Fruit fly (Drosophila melanogaster) whole organism, embryonic: ENCODE data around the gene CG5500.

Experiments used
- ATbp ChIP-seq: fragments of 200-800 bp; sonication (Bioruptor generic); optimal IDR thresholded peaks from 2 replicates; lab custom pipeline; 2017; ENCODE audit warnings: missing biosample characterization, mild to moderate bottlenecking, missing genetic modification characterization, missing genetic modification reagents
- Antp ChIP-seq: fragments of 200-800 bp; sonication (Bioruptor generic); optimal IDR thresholded peaks from 3 replicates; lab custom pipeline; 2016; ENCODE audit warnings: missing biosample characterization, missing genetic modification characterization
- Atf-2 ChIP-seq: fragments of 200-800 bp; sonication (Bioruptor generic); optimal IDR thresholded peaks from 2 replicates; lab custom pipeline; 2016; ENCODE audit warnings: missing biosample characterization, missing genetic modification characterization
- Atf3 ChIP-seq: fragments of 200-800 bp; sonication (Bioruptor generic); optimal IDR thresholded peaks from 3 replicates; lab custom pipeline; 2016; ENCODE audit warnings: missing biosample characterization, missing genetic modification characterization
- Atf6 ChIP-seq: fragments of 200-800 bp; sonication (Bioruptor generic); IDR thresholded peaks from 2 replicates; pipeline ENCODE4 v1.3.6; 2022; ENCODE audit warnings: missing biosample characterization, missing genetic modification characterization
- CG10321 ChIP-seq: fragments of 200-800 bp; sonication (Bioruptor generic); IDR thresholded peaks from 2 replicates; pipeline ENCODE4 v1.3.6; 2022; ENCODE audit warnings: missing biosample characterization, missing genetic modification characterization
- CG11247 ChIP-seq: fragments of 200-800 bp; sonication (Bioruptor generic); IDR thresholded peaks from 2 replicates; pipeline ENCODE4 v1.3.6; 2022; ENCODE audit warnings: missing biosample characterization, missing genetic modification characterization
- CG11723 ChIP-seq: fragments of 200-800 bp; sonication (Bioruptor generic); optimal IDR thresholded peaks from 2 replicates; lab custom pipeline; 2017; ENCODE audit warnings: missing biosample characterization, mild to moderate bottlenecking, missing genetic modification characterization
- CG12071 ChIP-seq: fragments of 200-800 bp; sonication (Bioruptor generic); optimal IDR thresholded peaks from 3 replicates; lab custom pipeline; 2018; ENCODE audit warnings: missing biosample characterization, mild to moderate bottlenecking, missing genetic modification characterization
- CG12942 ChIP-seq: fragments of 200-800 bp; sonication (Bioruptor generic); optimal IDR thresholded peaks from 3 replicates; lab custom pipeline; 2016; ENCODE audit warnings: missing biosample characterization, missing genetic modification characterization
- CG16863 ChIP-seq: fragments of 200-800 bp; sonication (Bioruptor generic); optimal IDR thresholded peaks from 3 replicates; lab custom pipeline; 2016; ENCODE audit warnings: missing biosample characterization, missing genetic modification characterization
- CG17612 ChIP-seq: fragments of 200-800 bp; sonication (Bioruptor generic); IDR thresholded peaks from 2 replicates; pipeline ENCODE4 v1.3.6; 2022; ENCODE audit warnings: missing biosample characterization, missing genetic modification characterization
- CG18599 ChIP-seq: fragments of 200-800 bp; sonication (Bioruptor generic); optimal IDR thresholded peaks from 3 replicates; lab custom pipeline; 2017; ENCODE audit warnings: missing biosample characterization, missing genetic modification characterization, mild to moderate bottlenecking, moderate library complexity, missing genetic modification reagents
- CG33213 ChIP-seq: fragments of 200-800 bp; sonication (Bioruptor generic); optimal IDR thresholded peaks from 3 replicates; lab custom pipeline; 2016; ENCODE audit warnings: missing biosample characterization, missing genetic modification characterization
- CG3407 ChIP-seq: fragments of 200-800 bp; sonication (Bioruptor generic); optimal IDR thresholded peaks from 2 replicates; lab custom pipeline; 2018; ENCODE audit warnings: missing biosample characterization, mild to moderate bottlenecking, missing genetic modification characterization
- CG4820 ChIP-seq: fragments of 200-800 bp; sonication (Bioruptor generic); optimal IDR thresholded peaks from 3 replicates; lab custom pipeline; 2016; ENCODE audit warnings: missing biosample characterization, missing genetic modification characterization
- CG4854 ChIP-seq: fragments of 200-800 bp; sonication (Bioruptor generic); optimal IDR thresholded peaks from 2 replicates; lab custom pipeline; 2016; ENCODE audit warnings: missing biosample characterization, missing genetic modification characterization, inconsistent platforms
- CG5180 ChIP-seq: fragments of 200-800 bp; sonication (Bioruptor generic); optimal IDR thresholded peaks from 3 replicates; lab custom pipeline; 2017; ENCODE audit warnings: missing biosample characterization, missing genetic modification characterization, mild to moderate bottlenecking, moderate library complexity, missing genetic modification reagents
- CG5953 ChIP-seq: fragments of 200-800 bp; sonication (Bioruptor generic); IDR thresholded peaks from 2 replicates; pipeline ENCODE4 v1.3.6; 2022; ENCODE audit warnings: missing biosample characterization, missing genetic modification characterization
- CG6791 ChIP-seq: fragments of 200-800 bp; sonication (Bioruptor generic); IDR thresholded peaks from 3 replicates; pipeline ENCODE4 v1.3.6; 2022; ENCODE audit warnings: missing biosample characterization, missing genetic modification characterization; ENCODE audit not compliant: partially characterized antibody
- CG6813 ChIP-seq: fragments of 200-800 bp; sonication (Bioruptor generic); optimal IDR thresholded peaks from 2 replicates; lab custom pipeline; 2017; ENCODE audit warnings: missing biosample characterization, missing genetic modification characterization, mild to moderate bottlenecking, moderate library complexity, missing genetic modification reagents
- CG8089 ChIP-seq: fragments of 200-800 bp; sonication (Bioruptor generic); optimal IDR thresholded peaks from 3 replicates; lab custom pipeline; 2016; ENCODE audit warnings: missing biosample characterization, missing genetic modification characterization
- CG9437 ChIP-seq: fragments of 200-800 bp; sonication (Bioruptor generic); optimal IDR thresholded peaks from 2 replicates; lab custom pipeline; 2018; ENCODE audit warnings: missing biosample characterization, mild to moderate bottlenecking, missing genetic modification characterization
- Doc2 ChIP-seq: fragments of 200-800 bp; sonication (Bioruptor generic); IDR thresholded peaks from 2 replicates; pipeline ENCODE4 v1.3.6; 2022; ENCODE audit warnings: missing biosample characterization, missing genetic modification characterization
- Doc3 ChIP-seq: fragments of 200-800 bp; sonication (Bioruptor generic); IDR thresholded peaks from 3 replicates; pipeline ENCODE4 v1.3.6; 2022; ENCODE audit warnings: missing biosample characterization, missing genetic modification characterization; ENCODE audit not compliant: partially characterized antibody
- HLH3B ChIP-seq: fragments of 200-800 bp; sonication (Bioruptor generic); IDR thresholded peaks from 2 replicates; pipeline ENCODE4 v1.3.6; 2022; ENCODE audit warnings: missing biosample characterization, missing genetic modification characterization
- Hmr ChIP-seq: fragments of 200-800 bp; sonication (Bioruptor generic); optimal IDR thresholded peaks from 3 replicates; lab custom pipeline; 2017; ENCODE audit warnings: mild to moderate bottlenecking, missing biosample characterization, missing genetic modification reagents, missing genetic modification characterization
- Hr39 ChIP-seq: fragments of >200 bp; optimal IDR thresholded peaks from 2 replicates; lab custom pipeline; 2017
- Lhr ChIP-seq: fragments of 200-800 bp; sonication (Bioruptor generic); optimal IDR thresholded peaks from 3 replicates; lab custom pipeline; 2017; ENCODE audit warnings: mild to moderate bottlenecking, missing biosample characterization, missing genetic modification reagents, missing genetic modification characterization
- Oaz ChIP-seq: fragments of 200-800 bp; sonication (Bioruptor generic); IDR thresholded peaks from 2 replicates; pipeline ENCODE4 v1.3.6; 2022; ENCODE audit warnings: missing biosample characterization, missing genetic modification characterization
- Rfx ChIP-seq: fragments of 200-800 bp; sonication (Bioruptor generic); IDR thresholded peaks from 2 replicates; pipeline ENCODE4 v1.3.6; 2022; ENCODE audit warnings: missing biosample characterization, missing genetic modification characterization
- Sry-β ChIP-seq: fragments of 200-800 bp; sonication (Bioruptor generic); optimal IDR thresholded peaks from 2 replicates; lab custom pipeline; 2018; ENCODE audit warnings: missing biosample characterization, mild to moderate bottlenecking, missing genetic modification characterization, moderate library complexity
- TFAM ChIP-seq: fragments of 200-800 bp; sonication (Bioruptor generic); optimal IDR thresholded peaks from 2 replicates; lab custom pipeline; 2017; ENCODE audit warnings: missing biosample characterization, missing genetic modification characterization, inconsistent platforms
- Usf ChIP-seq: fragments of 200-800 bp; sonication (Bioruptor generic); optimal IDR thresholded peaks from 2 replicates; lab custom pipeline; 2017; ENCODE audit warnings: missing genotype, missing biosample characterization, missing genetic modification characterization
- ac ChIP-seq: fragments of 200-800 bp; sonication (Bioruptor generic); optimal IDR thresholded peaks from 3 replicates; lab custom pipeline; 2017; ENCODE audit warnings: missing biosample characterization, mild to moderate bottlenecking, missing genetic modification characterization
- al ChIP-seq: fragments of 200-800 bp; sonication (Bioruptor generic); IDR thresholded peaks from 2 replicates; pipeline ENCODE4 v1.3.6; 2022; ENCODE audit warnings: missing biosample characterization, missing genetic modification characterization
- amos ChIP-seq: fragments of 200-800 bp; sonication (Bioruptor generic); IDR thresholded peaks from 2 replicates; pipeline ENCODE4 v1.3.6; 2022; ENCODE audit warnings: missing biosample characterization, missing genetic modification characterization; ENCODE audit not compliant: partially characterized antibody
- aop ChIP-seq: fragments of 200-800 bp; sonication (Bioruptor generic); IDR thresholded peaks from 2 replicates; pipeline ENCODE4 v1.3.6; 2022; ENCODE audit warnings: missing biosample characterization, missing genetic modification characterization
- bigmax ChIP-seq: fragments of 200-800 bp; sonication (Bioruptor generic); optimal IDR thresholded peaks from 2 replicates; lab custom pipeline; 2018; ENCODE audit warnings: missing biosample characterization, mild to moderate bottlenecking, missing genetic modification characterization
- ci ChIP-seq: fragments of 200-800 bp; sonication (Bioruptor generic); IDR thresholded peaks from 3 replicates; pipeline ENCODE4 v1.3.6; 2022; ENCODE audit warnings: missing biosample characterization, missing genetic modification characterization
- eyg ChIP-seq: fragments of 200-800 bp; sonication (Bioruptor generic); optimal IDR thresholded peaks from 3 replicates; lab custom pipeline; 2016; ENCODE audit warnings: missing biosample characterization, missing genetic modification characterization
- gcm ChIP-seq: fragments of 200-800 bp; sonication (Bioruptor generic); optimal IDR thresholded peaks from 2 replicates; lab custom pipeline; 2019; ENCODE audit warnings: missing biosample characterization, mild to moderate bottlenecking, missing genetic modification characterization, moderate library complexity
- gsb ChIP-seq: fragments of 200-800 bp; sonication (Bioruptor generic); IDR thresholded peaks from 2 replicates; pipeline ENCODE4 v1.3.6; 2022; ENCODE audit warnings: missing biosample characterization, missing genetic modification characterization
- jumu ChIP-seq: fragments of 200-800 bp; sonication (Bioruptor generic); optimal IDR thresholded peaks from 3 replicates; lab custom pipeline; 2016; ENCODE audit warnings: missing biosample characterization, missing genetic modification characterization
- ken ChIP-seq: fragments of 200-800 bp; sonication (Bioruptor generic); IDR thresholded peaks from 3 replicates; pipeline ENCODE4 v1.3.6; 2022; ENCODE audit warnings: missing biosample characterization, missing genetic modification characterization
- otp ChIP-seq: fragments of 200-800 bp; sonication (Bioruptor generic); IDR thresholded peaks from 3 replicates; pipeline ENCODE4, ENCODE4 v1.3.6; 2022; ENCODE audit warnings: missing biosample characterization, missing genetic modification characterization
- pnt ChIP-seq: fragments of 200-800 bp; sonication (Bioruptor generic); optimal IDR thresholded peaks from 3 replicates; lab custom pipeline; 2016; ENCODE audit warnings: missing biosample characterization, missing genetic modification characterization
- prd ChIP-seq, 3 experiments: fragments of >200 bp in 2 of 3; fragments of 200-800 bp in 1 of 3; sonication (Bioruptor generic) in 1 of 3; optimal IDR thresholded peaks in 2 of 3; IDR thresholded peaks in 1 of 3; 2 replicates in 2 of 3; 3 replicates in 1 of 3; pipeline versions ENCODE4 v1.3.6 to Lab custom; 2017 to 2022; ENCODE audit warnings: missing biosample characterization in 1 of 3, missing genetic modification characterization in 1 of 3
- psq ChIP-seq: fragments of 200-800 bp; sonication (Bioruptor generic); optimal IDR thresholded peaks from 2 replicates; lab custom pipeline; 2017; ENCODE audit warnings: missing biosample characterization, missing genetic modification characterization
- ranshi ChIP-seq: fragments of 200-800 bp; sonication (Bioruptor generic); IDR thresholded peaks from 2 replicates; pipeline ENCODE4 v1.3.6; 2022; ENCODE audit warnings: missing biosample characterization, missing genetic modification characterization
- ssp ChIP-seq: fragments of 200-800 bp; sonication (Bioruptor generic); IDR thresholded peaks from 2 replicates; pipeline ENCODE4 v1.3.6; 2022; ENCODE audit warnings: missing biosample characterization, missing genetic modification characterization
- tx ChIP-seq: fragments of 200-800 bp; sonication (Bioruptor generic); optimal IDR thresholded peaks from 2 replicates; lab custom pipeline; 2016; ENCODE audit warnings: missing biosample characterization, missing genetic modification characterization

Gene CG5500

DNA sequence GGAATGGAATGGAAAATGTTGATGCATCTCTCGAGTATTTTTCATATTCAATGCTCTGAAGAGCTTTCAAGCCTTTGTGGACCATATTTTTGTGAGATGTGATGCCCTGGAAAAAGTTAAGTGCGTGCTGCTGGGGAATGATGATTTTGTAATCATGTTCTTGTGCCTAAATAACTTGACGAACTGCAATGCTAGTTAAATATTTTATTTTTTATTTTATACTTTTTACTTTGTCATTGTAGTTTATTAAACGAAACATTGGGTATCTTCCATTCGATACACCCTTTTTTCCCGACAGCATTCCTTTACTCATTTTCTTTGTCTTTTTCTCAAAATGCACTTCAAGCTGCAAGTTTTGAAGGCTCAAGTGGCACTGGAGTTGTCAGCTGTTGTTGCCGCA lies 23.6 kb downstream of the CG5500 start (continued):
- TF ChIP-seq Hr39 (lab: Kevin White, UChicago) (no peak), CG10321 (no peak), ken (GFP tag; lab: Robert Waterston, UW) (peak; percentile 51; the same call in 1 of the 3 replicates), psq (GFP tag; lab: Kevin White, UChicago) (no peak), CG8089 (GFP tag; lab: Kevin White, UChicago) (no peak), amos (no peak), CG12942 (no peak), gcm (GFP tag; lab: Kevin White, UChicago) (no peak), Usf (GFP tag; lab: Kevin White, UChicago) (no peak), Oaz (GFP tag; lab: Robert Waterston, UW) (no peak), TFAM (GFP tag; lab: Kevin White, UChicago) (no peak), ranshi (GFP tag; lab: Robert Waterston, UW) (peak; percentile 35; the same call in 1 of the 2 replicates), prd (optimal IDR thresholded peaks at IDR 0.05; lab: Kevin White, UChicago) (no peak), prd (GFP tag; IDR thresholded peaks at IDR 0.05; lab: Robert Waterston, UW) (peak; percentile 69; the same call in 2 of the 3 replicates), Atf6 (no peak), Atf3 (GFP tag; lab: Kevin White, UChicago) (no peak), Atf-2 (GFP tag; lab: Kevin White, UChicago) (no peak), gsb (GFP tag; lab: Robert Waterston, UW) (no peak), CG17612 (GFP tag; lab: Robert Waterston, UW) (no peak), tx (no peak), ssp (GFP tag; lab: Robert Waterston, UW) (peak; percentile 22; the same call in 1 of the 2 replicates), otp (GFP tag; lab: Robert Waterston, UW) (0 out of 3 replicates have a peak, but pooled peaks have one; percentile 41), jumu (GFP tag; lab: Kevin White, UChicago) (no peak), CG6791 (GFP tag; lab: Robert Waterston, UW) (no peak), bigmax (GFP tag; lab: Kevin White, UChicago) (no peak), pnt (GFP tag; lab: Kevin White, UChicago) (no peak), CG9437 (peak; percentile 5), Sry-β (GFP tag; lab: Kevin White, UChicago) (no peak), al (GFP tag; lab: Robert Waterston, UW) (no peak), CG12071 (GFP tag; lab: Kevin White, UChicago) (no peak), CG6813 (no peak), Hmr (no peak), CG33213 (GFP tag; lab: Kevin White, UChicago) (no peak), CG5180 (no peak), Lhr (GFP tag; lab: Kevin White, UChicago) (no peak), aop (GFP tag; lab: Robert Waterston, UW) (no peak), CG16863 (GFP tag; lab: Kevin White, UChicago) (no peak), CG3407 (GFP tag; lab: Kevin White, UChicago) (peak; percentile 34), Rfx (GFP tag; lab: Robert Waterston, UW) (0 out of 2 replicates have a peak, but pooled peaks have one; percentile 6), Doc2 (GFP tag; lab: Robert Waterston, UW) (no peak), Doc3 (GFP tag; lab: Robert Waterston, UW) (no peak), HLH3B (peak; percentile 53; the same call in 1 of the 2 replicates), ATbp (GFP tag; lab: Kevin White, UChicago) (peak; percentile 40), CG11247 (0 out of 2 replicates have a peak, but pooled peaks have one; percentile 13), CG4820 (GFP tag; lab: Kevin White, UChicago) (peak; percentile 7), eyg (GFP tag; lab: Kevin White, UChicago) (no peak), CG18599 (GFP tag; lab: Kevin White, UChicago) (no peak), CG11723 (GFP tag; lab: Kevin White, UChicago) (no peak), CG4854 (GFP tag; lab: Kevin White, UChicago) (no peak), ci (GFP tag; lab: Robert Waterston, UW) (peak; percentile 86), CG5953 (no peak), Antp (GFP tag; lab: Kevin White, UChicago) (no peak), ac (GFP tag; lab: Kevin White, UChicago) (no peak)
